Fruit fly (Drosophila melanogaster) whole organism, embryonic: ENCODE measurements around the gene Ugt49B2.
A peak's percentile ranks its signal among the peaks of the same experiment; 100 is the strongest.

Experiments used
- Aef1 ChIP-seq: fragments of 200-800 bp; sonication (Bioruptor generic); IDR thresholded peaks from 3 replicates; pipeline ENCODE4 v1.3.6; 2022; ENCODE audit warnings: missing biosample characterization, missing genetic modification characterization
- Atf6 ChIP-seq: fragments of 200-800 bp; sonication (Bioruptor generic); IDR thresholded peaks from 2 replicates; pipeline ENCODE4 v1.3.6; 2022; ENCODE audit warnings: missing biosample characterization, missing genetic modification characterization
- CG10543 ChIP-seq: fragments of 200-800 bp; sonication (Bioruptor generic); optimal IDR thresholded peaks from 3 replicates; lab custom pipeline; 2017; ENCODE audit warnings: missing biosample characterization, mild to moderate bottlenecking, missing genetic modification characterization, moderate library complexity
- CG12071 ChIP-seq: fragments of 200-800 bp; sonication (Bioruptor generic); optimal IDR thresholded peaks from 3 replicates; lab custom pipeline; 2018; ENCODE audit warnings: missing biosample characterization, mild to moderate bottlenecking, missing genetic modification characterization
- CG13287 ChIP-seq: fragments of 200-800 bp; sonication (Bioruptor generic); IDR thresholded peaks from 2 replicates; pipeline ENCODE4 v1.3.6; 2022; ENCODE audit warnings: missing biosample characterization, missing genetic modification characterization; ENCODE audit not compliant: partially characterized antibody
- CG13775 ChIP-seq: fragments of 200-800 bp; sonication (Bioruptor generic); optimal IDR thresholded peaks from 3 replicates; lab custom pipeline; 2017; ENCODE audit warnings: missing biosample characterization, mild to moderate bottlenecking, missing genetic modification characterization
- CG17328 ChIP-seq: fragments of 200-800 bp; sonication (Bioruptor generic); IDR thresholded peaks from 2 replicates; pipeline ENCODE4 v1.3.6; 2022; ENCODE audit warnings: missing biosample characterization, missing genetic modification characterization
- CG3407 ChIP-seq: fragments of 200-800 bp; sonication (Bioruptor generic); optimal IDR thresholded peaks from 2 replicates; lab custom pipeline; 2018; ENCODE audit warnings: missing biosample characterization, mild to moderate bottlenecking, missing genetic modification characterization
- CG6654 ChIP-seq: fragments of 200-800 bp; sonication (Bioruptor generic); optimal IDR thresholded peaks from 2 replicates; lab custom pipeline; 2017; ENCODE audit warnings: missing biosample characterization, mild to moderate bottlenecking, missing genetic modification characterization
- CG7963 ChIP-seq: fragments of 200-800 bp; sonication (Bioruptor generic); IDR thresholded peaks from 3 replicates; pipeline ENCODE4 v1.3.6; 2022; ENCODE audit warnings: missing biosample characterization, missing genetic modification characterization; ENCODE audit not compliant: partially characterized antibody
- CG8478 ChIP-seq: fragments of >200 bp; optimal IDR thresholded peaks from 2 replicates; lab custom pipeline; 2018
- CG9932 ChIP-seq: fragments of 200-800 bp; sonication (Bioruptor generic); IDR thresholded peaks from 2 replicates; pipeline ENCODE4 v1.3.6; 2022; ENCODE audit warnings: missing biosample characterization, missing genetic modification characterization
- CoRest ChIP-seq: fragments of 200-800 bp; sonication (Bioruptor generic); optimal IDR thresholded peaks from 3 replicates; lab custom pipeline; 2018; ENCODE audit warnings: missing biosample characterization, mild to moderate bottlenecking, missing genetic modification characterization, moderate library complexity
- D ChIP-seq, 2 experiments: fragments of 200-800 bp in 1 of 2; fragments of >200 bp in 1 of 2; sonication (Bioruptor generic) in 1 of 2; optimal IDR thresholded peaks; 2 replicates in 1 of 2; 3 replicates in 1 of 2; lab custom pipeline; 2017; ENCODE audit warnings: mild to moderate bottlenecking in 1 of 2, missing biosample characterization in 1 of 2, missing genetic modification characterization in 1 of 2, missing genetic modification reagents in 1 of 2
- Deaf1 ChIP-seq: fragments of 200-800 bp; optimal IDR thresholded peaks from 3 replicates; lab custom pipeline; 2019; ENCODE audit warnings: missing biosample characterization, mild to moderate bottlenecking, missing genetic modification characterization, moderate library complexity
- HmgZ ChIP-seq: fragments of 200-800 bp; sonication (Bioruptor generic); optimal IDR thresholded peaks from 2 replicates; lab custom pipeline; 2018; ENCODE audit warnings: missing biosample characterization, mild to moderate bottlenecking, missing genetic modification characterization
- Jarid2 ChIP-seq: fragments of 200-800 bp; sonication (Bioruptor generic); optimal IDR thresholded peaks from 3 replicates; lab custom pipeline; 2017; ENCODE audit warnings: mild to moderate bottlenecking, missing biosample characterization, missing genetic modification reagents, missing genetic modification characterization
- MTF-1 ChIP-seq: fragments of 200-800 bp; sonication (Bioruptor generic); optimal IDR thresholded peaks from 2 replicates; lab custom pipeline; 2018; ENCODE audit warnings: missing biosample characterization, mild to moderate bottlenecking, missing genetic modification characterization, borderline replicate concordance
- Myb ChIP-seq: fragments of 200-800 bp; sonication (Bioruptor generic); optimal IDR thresholded peaks from 2 replicates; lab custom pipeline; 2016; ENCODE audit warnings: missing biosample characterization, missing genetic modification characterization
- Nf-YB ChIP-seq: fragments of 200-800 bp; sonication (Bioruptor generic); optimal IDR thresholded peaks from 3 replicates; lab custom pipeline; 2019; ENCODE audit warnings: missing biosample characterization, mild to moderate bottlenecking, missing genetic modification characterization, moderate library complexity
- Nf-YC ChIP-seq: fragments of 200-800 bp; optimal IDR thresholded peaks from 3 replicates; lab custom pipeline; 2019; ENCODE audit warnings: missing biosample characterization, mild to moderate bottlenecking, missing genetic modification characterization, moderate library complexity
- Pdp1 ChIP-seq, 2 experiments: fragments of 200-800 bp; sonication (Bioruptor generic); optimal IDR thresholded peaks; 3 replicates each; lab custom pipeline; 2016; ENCODE audit warnings: missing biosample characterization in 2 of 2, missing genetic modification characterization in 2 of 2, mild to moderate bottlenecking in 1 of 2, moderate library complexity in 1 of 2
- TFAM ChIP-seq: fragments of 200-800 bp; sonication (Bioruptor generic); optimal IDR thresholded peaks from 2 replicates; lab custom pipeline; 2017; ENCODE audit warnings: missing biosample characterization, missing genetic modification characterization, inconsistent platforms
- Tbp ChIP-seq: fragments of >200 bp; optimal IDR thresholded peaks from 2 replicates; lab custom pipeline; 2018; ENCODE audit warnings: missing biosample characterization, missing genetic modification characterization
- Trl ChIP-seq, 3 experiments: fragments of >200 bp in 2 of 3; fragments of 200-800 bp in 1 of 3; sonication (Bioruptor generic) in 1 of 3; optimal IDR thresholded peaks; 2 replicates in 1 of 3; 3 replicates in 2 of 3; lab custom pipeline; 2016 to 2017; ENCODE audit warnings: missing biosample characterization in 1 of 3, missing genetic modification characterization in 1 of 3
- ab ChIP-seq: fragments of 200-800 bp; sonication (Bioruptor generic); optimal IDR thresholded peaks from 2 replicates; lab custom pipeline; 2016; ENCODE audit warnings: missing biosample characterization, missing genetic modification characterization
- abd-A ChIP-seq: fragments of 200-800 bp; sonication (Bioruptor generic); optimal IDR thresholded peaks from 3 replicates; lab custom pipeline; 2019; ENCODE audit warnings: missing biosample characterization, mild to moderate bottlenecking, missing genetic modification characterization, moderate library complexity
- ap ChIP-seq: fragments of 200-800 bp; sonication (Bioruptor generic); IDR thresholded peaks from 2 replicates; pipeline ENCODE4 v1.3.6; 2022; ENCODE audit warnings: missing biosample characterization, missing genetic modification characterization
- ash1 ChIP-seq: fragments of 200-800 bp; sonication (Bioruptor generic); optimal IDR thresholded peaks from 2 replicates; lab custom pipeline; 2018; ENCODE audit warnings: missing biosample characterization, mild to moderate bottlenecking, missing genetic modification characterization
- chif ChIP-seq, 2 experiments: fragments of 200-800 bp; sonication (Bioruptor generic); optimal IDR thresholded peaks; 3 replicates each; lab custom pipeline; 2016; ENCODE audit warnings: missing biosample characterization in 2 of 2, missing genetic modification characterization in 2 of 2
- gsb-n ChIP-seq: fragments of 200-800 bp; sonication (Bioruptor generic); optimal IDR thresholded peaks from 3 replicates; lab custom pipeline; 2018; ENCODE audit warnings: missing biosample characterization, mild to moderate bottlenecking, missing genetic modification characterization
- ham ChIP-seq: fragments of 200-800 bp; sonication (Bioruptor generic); IDR thresholded peaks from 2 replicates; pipeline ENCODE4 v1.3.6; 2022; ENCODE audit warnings: missing biosample characterization, missing genetic modification characterization
- hbn ChIP-seq: fragments of 200-800 bp; sonication (Bioruptor generic); IDR thresholded peaks from 2 replicates; pipeline ENCODE4 v1.3.6; 2022; ENCODE audit warnings: missing biosample characterization, missing genetic modification characterization; ENCODE audit not compliant: partially characterized antibody
- inv ChIP-seq: fragments of 200-800 bp; sonication (Bioruptor generic); IDR thresholded peaks from 2 replicates; pipeline ENCODE4 v1.3.6; 2022; ENCODE audit warnings: missing biosample characterization, missing genetic modification characterization; ENCODE audit not compliant: partially characterized antibody
- jing ChIP-seq: fragments of 200-800 bp; sonication (Bioruptor generic); optimal IDR thresholded peaks from 2 replicates; lab custom pipeline; 2018; ENCODE audit warnings: missing biosample characterization, mild to moderate bottlenecking, missing genetic modification characterization
- nmo ChIP-seq: fragments of 200-800 bp; sonication (Bioruptor generic); optimal IDR thresholded peaks from 2 replicates; lab custom pipeline; 2018; ENCODE audit warnings: missing biosample characterization, mild to moderate bottlenecking, missing genetic modification characterization, moderate library complexity
- oc ChIP-seq: fragments of 200-800 bp; sonication (Bioruptor generic); optimal IDR thresholded peaks from 2 replicates; lab custom pipeline; 2018; ENCODE audit warnings: missing biosample characterization, mild to moderate bottlenecking, missing genetic modification characterization, moderate library complexity
- onecut ChIP-seq: fragments of 200-800 bp; sonication (Bioruptor generic); IDR thresholded peaks from 2 replicates; pipeline ENCODE4 v1.3.6; 2022; ENCODE audit warnings: missing biosample characterization, missing genetic modification characterization
- pb ChIP-seq: fragments of 200-800 bp; sonication (Bioruptor generic); optimal IDR thresholded peaks from 3 replicates; lab custom pipeline; 2016; ENCODE audit warnings: missing biosample characterization, missing genetic modification characterization
- prd ChIP-seq, 3 experiments: fragments of >200 bp in 2 of 3; fragments of 200-800 bp in 1 of 3; sonication (Bioruptor generic) in 1 of 3; optimal IDR thresholded peaks in 2 of 3; IDR thresholded peaks in 1 of 3; 2 replicates in 2 of 3; 3 replicates in 1 of 3; pipeline versions ENCODE4 v1.3.6 to Lab custom; 2017 to 2022; ENCODE audit warnings: missing biosample characterization in 1 of 3, missing genetic modification characterization in 1 of 3
- pros ChIP-seq: fragments of 200-800 bp; sonication (Bioruptor generic); optimal IDR thresholded peaks from 3 replicates; lab custom pipeline; 2019; ENCODE audit warnings: missing biosample characterization, mild to moderate bottlenecking, missing genetic modification characterization, moderate library complexity
- sd ChIP-seq: fragments of 200-800 bp; sonication (Bioruptor generic); optimal IDR thresholded peaks from 3 replicates; lab custom pipeline; 2018; ENCODE audit warnings: missing biosample characterization, mild to moderate bottlenecking, missing genetic modification characterization, moderate library complexity
- sens ChIP-seq: fragments of 200-800 bp; sonication (Bioruptor generic); peaks from one replicate; lab custom pipeline; 2016; ENCODE audit warnings: missing biosample characterization, missing genetic modification characterization
- sna ChIP-seq: fragments of 200-800 bp; sonication (Bioruptor generic); IDR thresholded peaks from 2 replicates; pipeline ENCODE4 v1.3.6; 2022; ENCODE audit warnings: missing biosample characterization, missing genetic modification characterization; ENCODE audit not compliant: partially characterized antibody
- so ChIP-seq: fragments of 200-800 bp; sonication (Bioruptor generic); IDR thresholded peaks from 3 replicates; pipeline ENCODE4 v1.3.6; 2022; ENCODE audit warnings: missing biosample characterization, missing genetic modification characterization
- sqz ChIP-seq: fragments of 200-800 bp; sonication (Bioruptor generic); optimal IDR thresholded peaks from 3 replicates; lab custom pipeline; 2018; ENCODE audit warnings: missing biosample characterization, mild to moderate bottlenecking, missing genetic modification characterization
- stc ChIP-seq: fragments of 200-800 bp; sonication (Bioruptor generic); IDR thresholded peaks from 2 replicates; pipeline ENCODE4 v1.3.6; 2022; ENCODE audit warnings: missing biosample characterization, missing genetic modification characterization
- unc-4 ChIP-seq: fragments of 200-800 bp; sonication (Bioruptor generic); IDR thresholded peaks from 2 replicates; pipeline ENCODE4 v1.3.6; 2022; ENCODE audit warnings: missing biosample characterization, missing genetic modification characterization; ENCODE audit not compliant: partially characterized antibody

Ugt49B2 gene

DNA sequence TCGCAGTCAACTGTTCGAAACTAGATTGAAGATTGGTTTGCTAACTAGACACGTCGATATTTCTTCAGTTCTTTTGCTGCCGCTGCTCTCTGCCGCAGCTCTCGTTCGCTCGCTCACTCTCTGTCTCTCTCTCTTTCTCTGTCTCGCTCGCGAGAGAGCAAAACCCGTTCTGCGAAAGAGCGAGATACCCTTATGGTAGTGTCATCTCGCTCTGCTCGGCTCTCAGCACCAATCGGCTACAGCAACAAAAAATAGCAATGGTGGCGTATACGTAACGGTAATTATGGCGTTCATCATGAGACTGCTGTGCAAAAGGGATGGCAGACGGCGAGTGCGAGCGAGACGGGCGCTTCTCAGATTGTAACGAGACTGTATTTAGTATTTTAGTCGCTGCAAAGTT lies 46.8 kb upstream of the Ugt49B2 start, which contains the start of gene lbe (continued):
- TF ChIP-seq CG6654 (GFP tag; lab: Kevin White, UChicago) (no peak), Aef1 (GFP tag; lab: Robert Waterston, UW) (peak; percentile 53; the same call in 2 of the 3 replicates), ab (GFP tag; lab: Kevin White, UChicago) (no peak), gsb-n (tag; lab: Kevin White, UChicago) (peak; percentile 88), inv (peak; percentile 38; the same call in 1 of the 2 replicates), MTF-1 (GFP tag; lab: Kevin White, UChicago) (no peak), Pdp1 (GFP tag; optimal IDR thresholded peaks at IDR 0.05; lab: Kevin White, UChicago) (peak in 1 of 2 experiments; percentile 97), stc (peak; percentile 52; the same call in 1 of the 2 replicates), CG12071 (GFP tag; lab: Kevin White, UChicago) (peak; percentile 6), onecut (GFP tag; lab: Robert Waterston, UW) (peak; percentile 16; the same call in 1 of the 2 replicates), Jarid2 (GFP tag; lab: Kevin White, UChicago) (peak; percentile 66), CG13287 (GFP tag; lab: Robert Waterston, UW) (peak; percentile 62), Deaf1 (tag; lab: Kevin White, UChicago) (peak; percentile 72), CoRest (tag; lab: Kevin White, UChicago) (peak; percentile 76), so (GFP tag; lab: Robert Waterston, UW) (no peak), CG17328 (GFP tag; lab: Robert Waterston, UW) (0 out of 2 replicates have a peak, but pooled peaks have one; percentile 9), ap (GFP tag; lab: Robert Waterston, UW) (no peak), unc-4 (GFP tag; lab: Robert Waterston, UW) (0 out of 2 replicates have a peak, but pooled peaks have one; percentile 27), oc (tag; lab: Kevin White, UChicago) (peak; percentile 87), abd-A (tag; lab: Kevin White, UChicago) (peak; percentile 96), CG13775 (GFP tag; lab: Kevin White, UChicago) (no peak), CG3407 (GFP tag; lab: Kevin White, UChicago) (no peak), prd (optimal IDR thresholded peaks at IDR 0.05; lab: Kevin White, UChicago) (no peak), prd (GFP tag; IDR thresholded peaks at IDR 0.05; lab: Robert Waterston, UW) (peak; percentile 46; the same call in 1 of the 3 replicates), sens (peak; percentile 61), sqz (GFP tag; lab: Kevin White, UChicago) (peak; percentile 75), jing (GFP tag; lab: Kevin White, UChicago) (no peak), Trl (optimal IDR thresholded peaks at IDR 0.05; lab: Kevin White, UChicago) (peak; percentile 90 to 92), Trl (GFP tag; optimal IDR thresholded peaks at IDR 0.05; lab: Kevin White, UChicago) (peak; percentile 60), Nf-YC (tag; lab: Kevin White, UChicago) (peak; percentile 100), ash1 (no peak), sd (tag; lab: Kevin White, UChicago) (peak; percentile 31), Myb (no peak), hbn (GFP tag; lab: Robert Waterston, UW) (peak; percentile 39; the same call in 1 of the 2 replicates), chif (GFP tag; optimal IDR thresholded peaks at IDR 0.05; lab: Kevin White, UChicago) (peak in 1 of 2 experiments; percentile 18), HmgZ (tag; lab: Kevin White, UChicago) (peak; percentile 36), CG10543 (GFP tag; lab: Kevin White, UChicago) (no peak), Tbp (no peak), CG9932 (GFP tag; lab: Robert Waterston, UW) (no peak), pb (GFP tag; lab: Kevin White, UChicago) (peak; percentile 72), nmo (GFP tag; lab: Kevin White, UChicago) (peak; percentile 35), pros (peak; percentile 1), ham (no peak), CG8478 (lab: Kevin White, UChicago) (peak; percentile 96), Atf6 (GFP tag; lab: Robert Waterston, UW) (0 out of 2 replicates have a peak, but pooled peaks have one; percentile 31), TFAM (GFP tag; lab: Kevin White, UChicago) (no peak), D (optimal IDR thresholded peaks at IDR 0.05; lab: Kevin White, UChicago) (peak; percentile 70), D (GFP tag; optimal IDR thresholded peaks at IDR 0.05; lab: Kevin White, UChicago) (no peak), Nf-YB (GFP tag; lab: Kevin White, UChicago) (peak; percentile 100), CG7963 (GFP tag; lab: Robert Waterston, UW) (0 out of 3 replicates have a peak, but pooled peaks have one; percentile 18), sna (GFP tag; lab: Robert Waterston, UW) (peak; percentile 69; the same call in 1 of the 2 replicates)
